Worm (Caenorhabditis elegans) whole organism, L3 larva: Measurements from ENCODE around the gene T20B3.14.

Source experiments
- R02D3.7 ChIP-seq: fragments of 150-350 bp; optimal IDR thresholded peaks from 2 replicates; lab custom pipeline; 2014; ENCODE audit warnings: missing biosample characterization, missing genetic modification characterization
- ama-1 ChIP-seq: fragments of 150-350 bp; optimal IDR thresholded peaks from 2 replicates; lab custom pipeline; 2018
- ceh-28 ChIP-seq: fragments of 150-350 bp; optimal IDR thresholded peaks from 2 replicates; lab custom pipeline; 2014; ENCODE audit warnings: missing biosample characterization, missing genetic modification reagents, missing genetic modification characterization
- ceh-82 ChIP-seq: fragments of 150-350 bp; optimal IDR thresholded peaks from 2 replicates; lab custom pipeline; 2014; ENCODE audit warnings: missing biosample characterization, missing genetic modification characterization
- nhr-12 ChIP-seq: fragments of 150-350 bp; optimal IDR thresholded peaks from 2 replicates; lab custom pipeline; 2014; ENCODE audit warnings: missing biosample characterization, missing genetic modification characterization
- nhr-43 ChIP-seq: sonication (generic microtip); optimal IDR thresholded peaks from 2 replicates; lab custom pipeline; 2016; ENCODE audit warnings: mild to moderate bottlenecking, missing genetic modification characterization, missing compliant biosample characterization; ENCODE audit not compliant: poor library complexity, severe bottlenecking
- pqm-1 ChIP-seq: fragments of 150-350 bp; optimal IDR thresholded peaks from 2 replicates; lab custom pipeline; 2017; ENCODE audit warnings: missing biosample characterization, missing genetic modification characterization, inconsistent platforms
- sea-2 ChIP-seq: fragments of 150-350 bp; sonication (generic microtip); optimal IDR thresholded peaks from 4 replicates; lab custom pipeline; 2014; ENCODE audit warnings: missing biosample characterization, missing genetic modification reagents, missing genetic modification characterization
- tbx-2 ChIP-seq: sonication (generic microtip); optimal IDR thresholded peaks from 2 replicates; lab custom pipeline; 2016; ENCODE audit warnings: mild to moderate bottlenecking, missing genetic modification characterization, missing compliant biosample characterization
- unc-62 ChIP-seq: fragments of 150-350 bp; sonication (generic microtip); optimal IDR thresholded peaks from 4 replicates; lab custom pipeline; 2014; ENCODE audit warnings: missing biosample characterization, missing genetic modification reagents, missing genetic modification characterization

ce11 chrV:16793312-16793711 is 27.8 kb downstream of the T20B3.14 start:
- TF ChIP-seq unc-62 (GFP tag; lab: Kevin White, UChicago), result no peak
- no peak for TF ChIP-seq tbx-2 (tag; lab: Kevin White, UChicago)
- no peak for TF ChIP-seq nhr-12 (tag; lab: Kevin White, UChicago)
- no peak for TF ChIP-seq sea-2
- TF ChIP-seq ama-1 (lab: Kevin White, UChicago), result no peak
- no peak for TF ChIP-seq R02D3.7 (tag; lab: Kevin White, UChicago)
- no peak for TF ChIP-seq ceh-82 (tag; lab: Kevin White, UChicago)
- TF ChIP-seq nhr-43 (tag; lab: Kevin White, UChicago), result no peak
- TF ChIP-seq ceh-28 (tag; lab: Kevin White, UChicago), result no peak
- TF ChIP-seq pqm-1 (tag; lab: Kevin White, UChicago), result no peak
